Fruit fly (Drosophila melanogaster): ENCODE results near the gene CG44194.

CG44194 gene

dm6 chr3R:12982167-12982981 lies 15.2 kb downstream of the CG44194 start (continued):
- TF ChIP-seq bsh (GFP tag; optimal IDR thresholded peaks at IDR 0.05) (peak; percentile 23 to 67), CG31441 (GFP tag; IDR thresholded peaks at IDR 0.05) (peak; percentile 63; the same call in 1 of the 2 replicates), CG9817 (tag; optimal IDR thresholded peaks at IDR 0.05) (peak; percentile 70), Pdp1 (GFP tag; optimal IDR thresholded peaks at IDR 0.05) (peak in 1 of 2 experiments; percentile 4), CG4730 (GFP tag; IDR thresholded peaks at IDR 0.05) (no peak), z (GFP tag; IDR thresholded peaks at IDR 0.05) (no peak), cg (GFP tag; optimal IDR thresholded peaks at IDR 0.05) (peak; percentile 95), ewg (GFP tag; optimal IDR thresholded peaks at IDR 0.05) (peak; percentile 25), fru (optimal IDR thresholded peaks at IDR 0.05) (no peak), crc (GFP tag; optimal IDR thresholded peaks at IDR 0.05) (peak; percentile 13), vfl (GFP tag; optimal IDR thresholded peaks at IDR 0.05) (no peak), crol (GFP tag; IDR thresholded peaks at IDR 0.05) (no peak), TFAM (GFP tag; optimal IDR thresholded peaks at IDR 0.05) (no peak), CG12391 (tag; optimal IDR thresholded peaks at IDR 0.05) (peak; percentile 75), gfzf (GFP tag; optimal IDR thresholded peaks at IDR 0.05) (no peak), amos (GFP tag; IDR thresholded peaks at IDR 0.05; ENCODE audit: partially characterized antibody) (peak; percentile 13; the same call in 1 of the 2 replicates), Neu2 (GFP tag; optimal IDR thresholded peaks at IDR 0.05; ENCODE audit: borderline replicate concordance) (no peak), br (optimal IDR thresholded peaks at IDR 0.05) (no peak), org-1 (GFP tag; optimal IDR thresholded peaks at IDR 0.05) (peak; percentile 43), CG8924 (tag; optimal IDR thresholded peaks at IDR 0.05) (peak; percentile 60), her (GFP tag; optimal IDR thresholded peaks at IDR 0.05) (no peak), CG18619 (GFP tag; optimal IDR thresholded peaks at IDR 0.05) (peak; percentile 76), Abd-B (GFP tag; optimal IDR thresholded peaks at IDR 0.05) (peak; percentile 67), D19A (tag; optimal IDR thresholded peaks at IDR 0.05) (peak; percentile 54), wek (GFP tag; optimal IDR thresholded peaks at IDR 0.05) (peak; percentile 19), zen (tag; optimal IDR thresholded peaks at IDR 0.05) (peak; percentile 30), sna (GFP tag; IDR thresholded peaks at IDR 0.05; ENCODE audit: partially characterized antibody) (0 out of 2 replicates have a peak, but pooled peaks have one; percentile 13), Mad (GFP tag; optimal IDR thresholded peaks at IDR 0.05) (peak; percentile 16), CG9876 (GFP tag; optimal IDR thresholded peaks at IDR 0.05) (no peak), ems (GFP tag; optimal IDR thresholded peaks at IDR 0.05) (no peak), pfk (GFP tag; optimal IDR thresholded peaks at IDR 0.05) (no peak), odd (GFP tag; optimal IDR thresholded peaks at IDR 0.05) (peak; percentile 55), CG17568 (GFP tag; optimal IDR thresholded peaks at IDR 0.05) (peak; percentile 33), sqz (GFP tag; optimal IDR thresholded peaks at IDR 0.05) (peak; percentile 3), fd64A (GFP tag; optimal IDR thresholded peaks at IDR 0.05) (no peak), slbo (GFP tag; IDR thresholded peaks at IDR 0.05) (peak; percentile 73), CG32767 (GFP tag; IDR thresholded peaks at IDR 0.05) (peak; percentile 39; the same call in 1 of the 2 replicates), ase (GFP tag; IDR thresholded peaks at IDR 0.05) (peak; percentile 52; the same call in 1 of the 3 replicates), sc (optimal IDR thresholded peaks at IDR 0.05) (no peak), sc (GFP tag; optimal IDR thresholded peaks at IDR 0.05) (peak; percentile 12), CG6175 (GFP tag; IDR thresholded peaks at IDR 0.05) (no peak), CG18476 (GFP tag; optimal IDR thresholded peaks at IDR 0.05) (peak; percentile 31), CG30431 (GFP tag; optimal IDR thresholded peaks at IDR 0.05) (peak; percentile 28), Antp (GFP tag; optimal IDR thresholded peaks at IDR 0.05) (no peak), Scr (GFP tag; IDR thresholded peaks at IDR 0.05; ENCODE audit: partially characterized antibody) (peak; percentile 17; the same call in 1 of the 2 replicates), CG1024 (GFP tag; IDR thresholded peaks at IDR 0.05) (no peak), Atf6 (GFP tag; IDR thresholded peaks at IDR 0.05) (peak; percentile 74), Opbp (GFP tag; IDR thresholded peaks at IDR 0.05; ENCODE audit: partially characterized antibody) (no peak), Asciz (GFP tag; optimal IDR thresholded peaks at IDR 0.05) (peak; percentile 42)

Data from whole organism, embryonic.